Worm (Caenorhabditis elegans): ENCODE measurements around the gene F44A6.5.

The F44A6.5 gene

DNA sequence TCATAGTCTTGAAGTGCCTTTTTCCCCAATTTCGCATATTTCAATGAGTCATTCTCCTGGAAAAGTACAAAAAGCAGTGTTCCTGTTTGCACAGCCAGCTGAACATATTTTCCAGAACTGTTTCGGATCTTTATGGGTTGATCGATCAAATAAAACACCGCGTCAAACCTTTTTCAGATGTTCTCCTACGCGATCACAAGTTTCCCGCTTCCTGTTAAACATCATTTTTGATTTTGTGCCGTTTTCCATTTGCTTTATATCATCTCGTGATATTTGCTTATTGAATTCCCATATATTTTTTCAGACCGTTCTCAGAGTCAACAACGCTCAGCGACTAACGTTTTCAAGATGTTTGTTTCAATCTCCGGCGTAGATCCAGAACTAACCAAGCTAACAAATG lies 44.0 kb downstream of the F44A6.5 start, which contains the start of gene C07A4.3:
Gene C07A4.3, plus strand, starts transcription at position 301 of the 400 bp plus-strand sequence.
- no peak for TF ChIP-seq snpc-1.3 (tag; optimal IDR thresholded peaks at IDR 0.05; ENCODE audit: insufficient read depth)
- no peak for TF ChIP-seq unc-62 (GFP tag; optimal IDR thresholded peaks at IDR 0.05)
- no peak for TF ChIP-seq snpc-3.4 (tag; optimal IDR thresholded peaks at IDR 0.05)

DNA sequence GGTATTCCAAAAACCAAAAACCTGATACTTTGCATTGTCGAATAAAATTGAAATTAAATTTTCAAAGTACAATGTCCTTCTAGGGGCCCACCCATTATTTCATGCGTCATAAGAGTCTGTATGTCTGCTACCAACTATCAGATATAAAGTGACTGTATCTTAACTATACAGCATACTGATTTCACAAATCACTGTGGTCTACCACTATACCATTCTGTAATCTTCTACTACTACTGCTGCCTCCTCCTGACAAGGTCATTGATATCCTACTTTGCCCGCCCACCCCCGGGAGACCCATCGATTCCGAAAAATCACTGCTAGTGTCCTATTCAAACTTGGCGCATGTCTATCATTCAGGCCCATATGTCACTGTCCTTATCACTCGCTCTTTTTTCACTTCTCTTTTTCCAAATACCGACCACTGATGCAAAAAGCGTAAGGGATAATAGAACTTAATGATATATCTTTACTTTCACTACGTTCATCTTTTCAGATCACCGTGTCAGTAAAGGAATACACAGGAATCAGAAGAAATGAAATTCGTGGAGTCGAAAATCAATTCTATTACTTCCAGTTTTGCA lies 46.6 kb downstream of the F44A6.5 start, which contains the start of gene C07A4.2:
Gene C07A4.2, plus strand, starts transcription at position 195 of the 581 bp plus-strand sequence.
- no peak for TF ChIP-seq T07F8.4 (tag; optimal IDR thresholded peaks at IDR 0.05)
- TF ChIP-seq rpc-1 (optimal IDR thresholded peaks at IDR 0.05): no peak
- TF ChIP-seq rpc-1 (tag; optimal IDR thresholded peaks at IDR 0.05): no peak
- no peak for TF ChIP-seq tlf-1 (GFP tag; optimal IDR thresholded peaks at IDR 0.05)

DNA sequence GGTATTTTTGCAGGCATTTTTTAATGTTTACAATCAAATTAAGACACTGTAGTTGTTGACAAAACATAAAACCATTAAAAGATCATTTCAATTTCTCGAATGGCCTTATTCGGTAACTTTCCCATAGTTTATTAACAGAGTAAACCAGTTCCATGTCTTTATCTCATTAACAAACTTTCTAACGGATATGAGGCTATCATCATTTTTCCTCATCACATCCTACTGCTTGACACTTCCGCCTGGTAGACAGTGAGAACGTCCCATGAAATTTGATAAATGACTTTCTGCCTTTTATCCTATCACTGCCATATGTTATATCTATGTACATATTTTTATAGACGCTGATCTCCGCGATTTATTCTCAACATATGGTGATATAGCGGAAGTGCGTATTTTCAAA lies 48.1 kb downstream of the F44A6.5 start:
- no peak for TF ChIP-seq ztf-18 (tag; optimal IDR thresholded peaks at IDR 0.05)
- TF ChIP-seq pbrm-1 (GFP tag; IDR thresholded peaks at IDR 0.05): no peak
- no peak for TF ChIP-seq ekl-4 (GFP tag; IDR thresholded peaks at IDR 0.05)
- no peak for TF ChIP-seq dpff-1 (tag; optimal IDR thresholded peaks at IDR 0.05)
- no peak for TF ChIP-seq attf-6 (GFP tag; IDR thresholded peaks at IDR 0.05)
- no peak for TF ChIP-seq repo-1 (tag; optimal IDR thresholded peaks at IDR 0.05)
- TF ChIP-seq ztf-6 (GFP tag; IDR thresholded peaks at IDR 0.05): no peak
- no peak for TF ChIP-seq nhr-80 (tag; optimal IDR thresholded peaks at IDR 0.05)
- no peak for TF ChIP-seq F23B12.7 (tag; optimal IDR thresholded peaks at IDR 0.05; ENCODE audit: insufficient read depth)
- no peak for TF ChIP-seq athp-1 (tag; optimal IDR thresholded peaks at IDR 0.05)

DNA sequence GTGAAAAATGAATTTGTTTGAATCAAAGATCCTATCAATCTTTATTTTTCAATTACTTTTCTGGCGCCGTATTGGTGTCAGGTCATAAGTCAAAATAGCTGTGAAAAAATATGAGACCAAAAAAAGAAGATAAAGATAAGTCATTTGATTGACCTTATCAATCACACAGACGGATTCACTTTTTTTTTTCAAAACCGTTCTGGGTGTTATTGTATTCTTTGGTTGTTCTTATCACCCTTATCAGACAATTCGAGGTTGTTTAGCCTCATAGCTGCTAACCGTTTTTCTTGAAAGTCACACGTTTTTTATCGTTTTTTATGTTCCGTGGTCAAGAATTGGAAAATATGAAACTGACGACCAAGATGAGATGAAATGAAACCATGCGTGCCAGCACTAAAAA lies 50.2 kb downstream of the F44A6.5 start:
- TF ChIP-seq ztf-26 (tag; optimal IDR thresholded peaks at IDR 0.05) (peak; percentile 16), pha-4 (tag; optimal IDR thresholded peaks at IDR 0.05) (no peak), akir-1 (GFP tag; optimal IDR thresholded peaks at IDR 0.05) (no peak), Y67H2A.10 (GFP tag; conservative IDR thresholded peaks at IDR 0.05) (no peak), somi-1 (GFP tag; optimal IDR thresholded peaks at IDR 0.05) (peak; percentile 27), ekl-4 (GFP tag; IDR thresholded peaks at IDR 0.05) (no peak), F52B5.7 (tag; optimal IDR thresholded peaks at IDR 0.05) (no peak), K11D2.4 (GFP tag; IDR thresholded peaks at IDR 0.05) (0 out of 2 replicates have a peak, but pooled peaks have one; percentile 41), let-607 (tag; optimal IDR thresholded peaks at IDR 0.05) (no peak), mcd-1 (GFP tag; IDR thresholded peaks at IDR 0.05) (no peak), athp-1 (tag; optimal IDR thresholded peaks at IDR 0.05) (no peak), nhr-179 (tag; optimal IDR thresholded peaks at IDR 0.05) (no peak), ama-1 (optimal IDR thresholded peaks at IDR 0.05) (no peak), ama-1 (GFP tag; optimal IDR thresholded peaks at IDR 0.05) (no peak), F49E8.2 (tag; optimal IDR thresholded peaks at IDR 0.05; ENCODE audit: insufficient read depth) (no peak), sdz-38 (tag; optimal IDR thresholded peaks at IDR 0.05) (no peak), lin-40 (tag; optimal IDR thresholded peaks at IDR 0.05) (peak; percentile 13), nfya-2 (GFP tag; IDR thresholded peaks at IDR 0.05) (no peak)
